Fruit fly (Drosophila melanogaster) whole organism, embryonic: Measurements from ENCODE around the gene CG2278.
A peak's percentile ranks its signal among the peaks of the same experiment; 100 is the strongest.

Experiments used
- Aef1 ChIP-seq: fragments of 200-800 bp; sonication (Bioruptor generic); IDR thresholded peaks from 3 replicates; pipeline ENCODE4 v1.3.6; 2022; ENCODE audit warnings: missing biosample characterization, missing genetic modification characterization
- B-H1 ChIP-seq: fragments of 200-800 bp; sonication (Bioruptor generic); IDR thresholded peaks from 3 replicates; pipeline ENCODE4 v1.3.6; 2022; ENCODE audit warnings: missing biosample characterization, missing genetic modification characterization
- CG12769 ChIP-seq: fragments of 200-800 bp; sonication (Bioruptor generic); optimal IDR thresholded peaks from 2 replicates; lab custom pipeline; 2019; ENCODE audit warnings: missing biosample characterization, mild to moderate bottlenecking, missing genetic modification characterization, moderate library complexity
- CG13123 ChIP-seq: fragments of 200-800 bp; sonication (Bioruptor generic); optimal IDR thresholded peaks from 2 replicates; lab custom pipeline; 2016; ENCODE audit warnings: missing biosample characterization, missing genetic modification characterization
- CG13894 ChIP-seq: fragments of 200-800 bp; sonication (Bioruptor generic); optimal IDR thresholded peaks from 3 replicates; lab custom pipeline; 2018; ENCODE audit warnings: missing biosample characterization, mild to moderate bottlenecking, missing genetic modification characterization, moderate library complexity
- CG1602 ChIP-seq: fragments of 200-800 bp; sonication (Bioruptor generic); optimal IDR thresholded peaks from 3 replicates; lab custom pipeline; 2016; ENCODE audit warnings: missing biosample characterization, missing genetic modification characterization
- CG16813 ChIP-seq: fragments of 200-800 bp; sonication (Bioruptor generic); IDR thresholded peaks from 3 replicates; pipeline ENCODE4 v1.3.6; 2022; ENCODE audit warnings: missing biosample characterization, missing genetic modification characterization; ENCODE audit not compliant: partially characterized antibody
- CG1832 ChIP-seq: fragments of 200-800 bp; sonication (Bioruptor generic); optimal IDR thresholded peaks from 2 replicates; lab custom pipeline; 2017; ENCODE audit warnings: missing biosample characterization, mild to moderate bottlenecking, missing genetic modification characterization, inconsistent platforms
- CG18619 ChIP-seq: fragments of 200-800 bp; sonication (Bioruptor generic); optimal IDR thresholded peaks from 3 replicates; lab custom pipeline; 2017; ENCODE audit warnings: missing biosample characterization, mild to moderate bottlenecking, missing genetic modification characterization
- CG2889 ChIP-seq: fragments of 200-800 bp; sonication (Bioruptor generic); IDR thresholded peaks from 3 replicates; pipeline ENCODE4 v1.3.6; 2022; ENCODE audit warnings: missing biosample characterization, missing genetic modification characterization
- CG3995 ChIP-seq: fragments of 200-800 bp; sonication (Bioruptor generic); optimal IDR thresholded peaks from 3 replicates; lab custom pipeline; 2016; ENCODE audit warnings: missing biosample characterization, missing genetic modification characterization
- CG4360 ChIP-seq: fragments of 200-800 bp; sonication (Bioruptor generic); IDR thresholded peaks from 2 replicates; pipeline ENCODE4 v1.3.6; 2022; ENCODE audit warnings: missing biosample characterization, missing genetic modification characterization
- CG6654 ChIP-seq: fragments of 200-800 bp; sonication (Bioruptor generic); optimal IDR thresholded peaks from 2 replicates; lab custom pipeline; 2017; ENCODE audit warnings: missing biosample characterization, mild to moderate bottlenecking, missing genetic modification characterization
- CG7372 ChIP-seq: fragments of 200-800 bp; sonication (Bioruptor generic); IDR thresholded peaks from 2 replicates; pipeline ENCODE4 v1.3.6; 2022; ENCODE audit warnings: missing biosample characterization, missing genetic modification characterization
- CG7963 ChIP-seq: fragments of 200-800 bp; sonication (Bioruptor generic); IDR thresholded peaks from 3 replicates; pipeline ENCODE4 v1.3.6; 2022; ENCODE audit warnings: missing biosample characterization, missing genetic modification characterization; ENCODE audit not compliant: partially characterized antibody
- CG9932 ChIP-seq: fragments of 200-800 bp; sonication (Bioruptor generic); IDR thresholded peaks from 2 replicates; pipeline ENCODE4 v1.3.6; 2022; ENCODE audit warnings: missing biosample characterization, missing genetic modification characterization
- CHES-1-like ChIP-seq: fragments of 200-800 bp; sonication (Bioruptor generic); optimal IDR thresholded peaks from 2 replicates; lab custom pipeline; 2016; ENCODE audit warnings: missing biosample characterization, missing genetic modification characterization
- Drgx ChIP-seq: fragments of 200-800 bp; sonication (Bioruptor generic); IDR thresholded peaks from 2 replicates; pipeline ENCODE4 v1.3.6; 2022; ENCODE audit warnings: missing biosample characterization, missing genetic modification characterization
- Hey ChIP-seq: fragments of 200-800 bp; sonication (Bioruptor generic); optimal IDR thresholded peaks from 3 replicates; lab custom pipeline; 2018; ENCODE audit warnings: missing biosample characterization, mild to moderate bottlenecking, missing genetic modification characterization
- Hr39 ChIP-seq: fragments of >200 bp; optimal IDR thresholded peaks from 2 replicates; lab custom pipeline; 2017
- Jarid2 ChIP-seq: fragments of 200-800 bp; sonication (Bioruptor generic); optimal IDR thresholded peaks from 3 replicates; lab custom pipeline; 2017; ENCODE audit warnings: mild to moderate bottlenecking, missing biosample characterization, missing genetic modification reagents, missing genetic modification characterization
- Med ChIP-seq: fragments of 200-800 bp; sonication (Bioruptor generic); peaks from one replicate; lab custom pipeline; 2016; ENCODE audit warnings: missing biosample characterization, missing genetic modification characterization, mild to moderate bottlenecking, inconsistent platforms, moderate library complexity
- Mrtf ChIP-seq: fragments of 200-800 bp; sonication (Bioruptor generic); IDR thresholded peaks from 3 replicates; pipeline ENCODE4 v1.3.6; 2022; ENCODE audit warnings: missing biosample characterization, missing genetic modification characterization
- Nf-YC ChIP-seq: fragments of 200-800 bp; optimal IDR thresholded peaks from 3 replicates; lab custom pipeline; 2019; ENCODE audit warnings: missing biosample characterization, mild to moderate bottlenecking, missing genetic modification characterization, moderate library complexity
- Tbp ChIP-seq: fragments of >200 bp; optimal IDR thresholded peaks from 2 replicates; lab custom pipeline; 2018; ENCODE audit warnings: missing biosample characterization, missing genetic modification characterization
- abd-A ChIP-seq: fragments of 200-800 bp; sonication (Bioruptor generic); optimal IDR thresholded peaks from 3 replicates; lab custom pipeline; 2019; ENCODE audit warnings: missing biosample characterization, mild to moderate bottlenecking, missing genetic modification characterization, moderate library complexity
- bigmax ChIP-seq: fragments of 200-800 bp; sonication (Bioruptor generic); optimal IDR thresholded peaks from 2 replicates; lab custom pipeline; 2018; ENCODE audit warnings: missing biosample characterization, mild to moderate bottlenecking, missing genetic modification characterization
- cg ChIP-seq: fragments of 200-800 bp; sonication (Bioruptor generic); optimal IDR thresholded peaks from 3 replicates; lab custom pipeline; 2019; ENCODE audit warnings: missing biosample characterization, mild to moderate bottlenecking, missing genetic modification characterization, moderate library complexity
- chinmo ChIP-seq: fragments of 200-800 bp; sonication (Bioruptor generic); IDR thresholded peaks from 4 replicates; pipeline ENCODE4 v1.3.6; 2022; ENCODE audit warnings: missing biosample characterization, missing genetic modification characterization; ENCODE audit not compliant: partially characterized antibody
- ci ChIP-seq: fragments of 200-800 bp; sonication (Bioruptor generic); IDR thresholded peaks from 3 replicates; pipeline ENCODE4 v1.3.6; 2022; ENCODE audit warnings: missing biosample characterization, missing genetic modification characterization
- crol ChIP-seq: fragments of 200-800 bp; sonication (Bioruptor generic); IDR thresholded peaks from 2 replicates; pipeline ENCODE4 v1.3.6; 2022; ENCODE audit warnings: missing biosample characterization, missing genetic modification characterization
- dm ChIP-seq: fragments of 200-800 bp; sonication (Bioruptor generic); optimal IDR thresholded peaks from 3 replicates; lab custom pipeline; 2016; ENCODE audit warnings: missing biosample characterization, missing genetic modification characterization
- en ChIP-seq: fragments of 200-800 bp; sonication (Bioruptor generic); optimal IDR thresholded peaks from 2 replicates; lab custom pipeline; 2016; ENCODE audit warnings: missing biosample characterization, missing genetic modification characterization
- eve ChIP-seq, 2 experiments: fragments of >200 bp; optimal IDR thresholded peaks; 2 replicates each; lab custom pipeline; 2017; ENCODE audit warnings: missing biosample characterization in 2 of 2, missing genetic modification characterization in 2 of 2
- hth ChIP-seq: fragments of >200 bp; optimal IDR thresholded peaks from 2 replicates; lab custom pipeline; 2017; ENCODE audit warnings: inconsistent platforms
- jumu ChIP-seq: fragments of 200-800 bp; sonication (Bioruptor generic); optimal IDR thresholded peaks from 3 replicates; lab custom pipeline; 2016; ENCODE audit warnings: missing biosample characterization, missing genetic modification characterization
- kah ChIP-seq: fragments of 200-800 bp; sonication (Bioruptor generic); optimal IDR thresholded peaks from 2 replicates; lab custom pipeline; 2018; ENCODE audit warnings: missing biosample characterization, mild to moderate bottlenecking, missing genetic modification characterization
- nau ChIP-seq: fragments of 200-800 bp; sonication (Bioruptor generic); optimal IDR thresholded peaks from 3 replicates; lab custom pipeline; 2017; ENCODE audit warnings: missing biosample characterization, mild to moderate bottlenecking, missing genetic modification characterization, missing genetic modification reagents
- oc ChIP-seq: fragments of 200-800 bp; sonication (Bioruptor generic); optimal IDR thresholded peaks from 2 replicates; lab custom pipeline; 2018; ENCODE audit warnings: missing biosample characterization, mild to moderate bottlenecking, missing genetic modification characterization, moderate library complexity
- sd ChIP-seq: fragments of 200-800 bp; sonication (Bioruptor generic); optimal IDR thresholded peaks from 3 replicates; lab custom pipeline; 2018; ENCODE audit warnings: missing biosample characterization, mild to moderate bottlenecking, missing genetic modification characterization, moderate library complexity
- sens ChIP-seq: fragments of 200-800 bp; sonication (Bioruptor generic); peaks from one replicate; lab custom pipeline; 2016; ENCODE audit warnings: missing biosample characterization, missing genetic modification characterization
- sob ChIP-seq: fragments of 200-800 bp; sonication (Bioruptor generic); IDR thresholded peaks from 2 replicates; pipeline ENCODE4 v1.3.6; 2022; ENCODE audit warnings: missing biosample characterization, missing genetic modification characterization
- sqz ChIP-seq: fragments of 200-800 bp; sonication (Bioruptor generic); optimal IDR thresholded peaks from 3 replicates; lab custom pipeline; 2018; ENCODE audit warnings: missing biosample characterization, mild to moderate bottlenecking, missing genetic modification characterization
- sug ChIP-seq: fragments of 200-800 bp; optimal IDR thresholded peaks from 2 replicates; lab custom pipeline; 2019; ENCODE audit warnings: missing biosample characterization, mild to moderate bottlenecking, missing genetic modification characterization, moderate library complexity
- trh ChIP-seq: fragments of 200-800 bp; sonication (Bioruptor generic); optimal IDR thresholded peaks from 2 replicates; lab custom pipeline; 2016; ENCODE audit warnings: missing biosample characterization, missing genetic modification characterization
- vnd ChIP-seq: fragments of 200-800 bp; sonication (Bioruptor generic); IDR thresholded peaks from 3 replicates; pipeline ENCODE4 v1.3.6; 2022; ENCODE audit warnings: missing biosample characterization, missing genetic modification characterization; ENCODE audit not compliant: partially characterized antibody
- vvl ChIP-seq: fragments of 200-800 bp; sonication (Bioruptor generic); IDR thresholded peaks from 2 replicates; pipeline ENCODE4 v1.3.6; 2022; ENCODE audit warnings: missing biosample characterization, missing genetic modification characterization
- yki ChIP-seq: fragments of >200 bp; optimal IDR thresholded peaks from 3 replicates; lab custom pipeline; 2018

The CG2278 gene

dm6 chrX:8195449-8196156 lies 25.5 kb upstream of the CG2278 start (continued):
- TF ChIP-seq CG7372 (GFP tag; lab: Robert Waterston, UW) (peak; percentile 34; the same call in 1 of the 2 replicates), kah (GFP tag; lab: Kevin White, UChicago) (no peak), crol (GFP tag; lab: Robert Waterston, UW) (peak; percentile 80), chinmo (peak; percentile 75; the same call in 1 of the 4 replicates), ci (GFP tag; lab: Robert Waterston, UW) (peak; percentile 26; the same call in 1 of the 3 replicates), trh (no peak), CG9932 (GFP tag; lab: Robert Waterston, UW) (peak; percentile 6; the same call in 1 of the 2 replicates)

DNA sequence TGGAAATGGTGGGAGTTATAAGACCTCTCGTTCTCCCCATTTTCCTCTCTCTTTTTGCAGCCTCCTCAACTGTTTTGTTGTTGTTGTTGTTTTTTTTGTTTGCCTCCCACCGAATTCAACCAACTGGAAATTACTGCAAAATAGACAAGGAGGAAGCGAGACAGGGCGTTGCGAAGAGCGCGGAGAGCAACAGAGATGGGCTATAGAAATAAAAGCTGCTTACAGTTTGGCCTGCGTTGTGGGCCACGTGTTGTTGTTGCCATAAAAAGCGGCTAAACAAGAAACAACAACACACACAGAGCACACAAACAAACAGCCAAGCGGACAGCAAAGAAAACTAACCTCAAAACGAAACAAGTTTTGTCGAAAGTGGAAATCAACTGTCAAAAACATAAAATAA lies 24.5 kb upstream of the CG2278 start:
- TF ChIP-seq CG4360 (GFP tag; lab: Robert Waterston, UW) (peak; percentile 80), sd (tag; lab: Kevin White, UChicago) (peak; percentile 55), CG1832 (peak; percentile 47), Nf-YC (tag; lab: Kevin White, UChicago) (peak; percentile 25), Drgx (GFP tag; lab: Robert Waterston, UW) (no peak), Med (GFP tag; lab: Kevin White, UChicago) (peak; percentile 71), bigmax (GFP tag; lab: Kevin White, UChicago) (peak; percentile 81), Aef1 (GFP tag; lab: Robert Waterston, UW) (peak; percentile 58), crol (GFP tag; lab: Robert Waterston, UW) (peak; percentile 43; the same call in 1 of the 2 replicates), abd-A (peak; percentile 86), Hey (tag; lab: Kevin White, UChicago) (no peak), cg (peak; percentile 11), sqz (peak; percentile 49), sob (GFP tag; lab: Robert Waterston, UW) (no peak), CG6654 (GFP tag; lab: Kevin White, UChicago) (peak; percentile 95), oc (tag; lab: Kevin White, UChicago) (peak; percentile 74), CG3995 (no peak), CG13894 (tag; lab: Kevin White, UChicago) (peak; percentile 49), sens (GFP tag; lab: Kevin White, UChicago) (peak; percentile 29), Tbp (GFP tag; lab: Kevin White, UChicago) (no peak), vvl (0 out of 2 replicates have a peak, but pooled peaks have one; percentile 19), chinmo (peak; percentile 83; the same call in 3 of the 4 replicates), CG12769 (peak; percentile 63)

- TF ChIP-seq sug (tag; lab: Kevin White, UChicago) (peak; percentile 34), CG1602 (no peak), Hr39 (no peak), nau (GFP tag; lab: Kevin White, UChicago) (no peak), eve (GFP tag; optimal IDR thresholded peaks at IDR 0.05; lab: Kevin White, UChicago) (no peak), vnd (GFP tag; lab: Robert Waterston, UW) (no peak), CG2889 (GFP tag; lab: Robert Waterston, UW) (no peak), Jarid2 (GFP tag; lab: Kevin White, UChicago) (peak; percentile 95), CG13123 (GFP tag; lab: Kevin White, UChicago) (no peak), B-H1 (no peak), CG16813 (GFP tag; lab: Robert Waterston, UW) (no peak), jumu (GFP tag; lab: Kevin White, UChicago) (no peak), CG7963 (GFP tag; lab: Robert Waterston, UW) (no peak), Mrtf (GFP tag; lab: Robert Waterston, UW) (no peak), yki (lab: Kevin White, UChicago) (no peak), hth (lab: Kevin White, UChicago) (no peak), dm (no peak), en (GFP tag; lab: Kevin White, UChicago) (no peak), CHES-1-like (GFP tag; lab: Kevin White, UChicago) (no peak), sd (tag; lab: Kevin White, UChicago) (peak; percentile 42), sob (GFP tag; lab: Robert Waterston, UW) (no peak; the same call in 1 of the 2 replicates), CG18619 (GFP tag; lab: Kevin White, UChicago) (no peak), Drgx (GFP tag; lab: Robert Waterston, UW) (peak; percentile 27; the same call in 1 of the 2 replicates), CG12769 (peak; percentile 6)
Measured at dm6 chrX:8193017-8193556, 23.0 kb upstream of the CG2278 start.
